Fruit fly (Drosophila melanogaster): ENCODE results near the gene CG43091.

CG43091 gene

dm6 chr3R:22770207-22770606 lies 1.7 kb upstream of the CG43091 start, which contains the start of gene CG43093:
Gene CG43093 (minus strand): TSS chr3R:22770307.
- TF ChIP-seq CG15336 (GFP tag; IDR thresholded peaks at IDR 0.05): no peak
- no peak for TF ChIP-seq Smox (GFP tag; optimal IDR thresholded peaks at IDR 0.05)
- no peak for TF ChIP-seq CG16779 (tag; optimal IDR thresholded peaks at IDR 0.05)
- no peak for TF ChIP-seq CG11294 (GFP tag; IDR thresholded peaks at IDR 0.05)
- no peak for TF ChIP-seq esn (GFP tag; optimal IDR thresholded peaks at IDR 0.05)
- TF ChIP-seq CG4318 (GFP tag; optimal IDR thresholded peaks at IDR 0.05): no peak
- no peak for TF ChIP-seq CG6792 (GFP tag; optimal IDR thresholded peaks at IDR 0.05)
- TF ChIP-seq net (GFP tag; optimal IDR thresholded peaks at IDR 0.05): no peak

dm6 chr3R:22769567-22769966 lies 1.0 kb upstream of the CG43091 start, which contains the start of gene CG43092:
Gene CG43092 (minus strand): TSS chr3R:22769667.
- TF ChIP-seq CG3919 (GFP tag; optimal IDR thresholded peaks at IDR 0.05) (no peak), CG6276 (GFP tag; optimal IDR thresholded peaks at IDR 0.05) (no peak), ss (GFP tag; optimal IDR thresholded peaks at IDR 0.05) (no peak), Eip75B (GFP tag; optimal IDR thresholded peaks at IDR 0.05) (no peak), CG16779 (tag; optimal IDR thresholded peaks at IDR 0.05) (no peak)

dm6 chr3R:22767599-22767998 lies 934 bp downstream of the CG43091 start, which contains the start of gene CG13841:
Gene CG13841 (minus strand): TSS chr3R:22767699.
- TF ChIP-seq CG6276 (GFP tag; optimal IDR thresholded peaks at IDR 0.05) (no peak), fd59A (GFP tag; optimal IDR thresholded peaks at IDR 0.05) (no peak), CG10631 (GFP tag; optimal IDR thresholded peaks at IDR 0.05) (no peak), Gug (GFP tag; IDR thresholded peaks at IDR 0.05) (no peak), CG8319 (GFP tag; optimal IDR thresholded peaks at IDR 0.05) (no peak)

- TF ChIP-seq CG3919 (GFP tag; optimal IDR thresholded peaks at IDR 0.05): no peak
- no peak for TF ChIP-seq Blimp-1 (GFP tag; optimal IDR thresholded peaks at IDR 0.05)
- TF ChIP-seq acj6 (GFP tag; optimal IDR thresholded peaks at IDR 0.05): no peak
- no peak for TF ChIP-seq CG6792 (GFP tag; optimal IDR thresholded peaks at IDR 0.05)
- TF ChIP-seq Hr38 (GFP tag; optimal IDR thresholded peaks at IDR 0.05): no peak
- TF ChIP-seq net (GFP tag; optimal IDR thresholded peaks at IDR 0.05): no peak
- TF ChIP-seq CG7368 (GFP tag; optimal IDR thresholded peaks at IDR 0.05): no peak
- no peak for TF ChIP-seq lz (GFP tag; optimal IDR thresholded peaks at IDR 0.05)
- no peak for TF ChIP-seq Gug (GFP tag; IDR thresholded peaks at IDR 0.05)
Observed at dm6 chr3R:22766072-22766471, 2.5 kb downstream of the CG43091 start, which contains the start of gene Nepl15. Gene Nepl15 (minus strand): TSS chr3R:22766172.

- TF ChIP-seq svp (GFP tag) (peak; percentile 100), eg (GFP tag; IDR thresholded peaks at IDR 0.05) (no peak)
Observed at dm6 chr3R:22763587-22763986, 4.9 kb downstream of the CG43091 start, which contains the start of gene Nepl14. Gene Nepl14 (minus strand): TSS chr3R:22763711.

dm6 chr3R:22760988-22761387 lies 7.5 kb downstream of the CG43091 start, which contains the start of gene Nepl13:
Gene Nepl13 (minus strand): TSS chr3R:22761076.
- peak; percentile 97 for TF ChIP-seq svp (GFP tag)
- no peak for TF ChIP-seq Eip93F (GFP tag; optimal IDR thresholded peaks at IDR 0.05)

dm6 chr3R:22757117-22757516 lies 11.4 kb downstream of the CG43091 start:
- TF ChIP-seq Eip75B (GFP tag; optimal IDR thresholded peaks at IDR 0.05) (no peak), Gug (GFP tag; IDR thresholded peaks at IDR 0.05) (no peak), Eip78C (GFP tag) (no peak), Blimp-1 (GFP tag; optimal IDR thresholded peaks at IDR 0.05) (no peak), CG11762 (GFP tag; optimal IDR thresholded peaks at IDR 0.05; ENCODE audit: insufficient read depth) (no peak)

dm6 chr3R:22756289-22756688 lies 12.2 kb downstream of the CG43091 start:
- no peak for TF ChIP-seq Lpt (GFP tag; optimal IDR thresholded peaks at IDR 0.05)
- TF ChIP-seq fkh (GFP tag; optimal IDR thresholded peaks at IDR 0.05): peak; percentile 71
- 0 out of 3 replicates have a peak, but pooled peaks have one; percentile 17 for TF ChIP-seq eg (GFP tag; IDR thresholded peaks at IDR 0.05)

Measured in whole organism, prepupa.